Worm (Caenorhabditis elegans): ENCODE results near the gene mel-32.

The mel-32 gene

DNA sequence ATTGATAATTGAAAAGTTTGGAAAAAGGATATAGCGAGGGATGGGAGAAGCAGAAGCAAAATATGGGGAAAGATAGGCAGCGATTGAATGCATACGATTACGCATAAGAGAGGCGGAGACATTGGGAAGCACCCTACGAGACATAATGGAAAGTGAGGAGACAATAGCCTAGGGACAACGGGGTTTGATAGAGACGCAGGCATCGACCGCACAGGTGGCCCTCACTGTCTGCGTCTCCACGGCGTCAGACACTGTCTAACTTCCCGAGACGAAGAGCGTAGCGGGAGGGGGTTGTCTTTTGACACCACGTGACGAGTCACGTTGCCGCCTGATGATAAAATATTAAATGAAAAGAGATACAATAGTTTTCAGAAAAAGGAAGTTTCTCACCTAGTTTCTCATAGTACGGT lies 21.8 kb downstream of the mel-32 start:
- TF ChIP-seq peb-1 (tag; optimal IDR thresholded peaks at IDR 0.05) (no peak), ama-1 (optimal IDR thresholded peaks at IDR 0.05) (no peak), nhr-11 (tag; optimal IDR thresholded peaks at IDR 0.05) (no peak), lin-13 (GFP tag; optimal IDR thresholded peaks at IDR 0.05) (peak; percentile 59), elt-3 (tag; optimal IDR thresholded peaks at IDR 0.05) (no peak), elt-1 (tag; optimal IDR thresholded peaks at IDR 0.05) (peak; percentile 1), ztf-4 (tag; optimal IDR thresholded peaks at IDR 0.05) (peak; percentile 35), F13H6.1 (tag; optimal IDR thresholded peaks at IDR 0.05) (peak; percentile 94), fos-1 (tag; optimal IDR thresholded peaks at IDR 0.05) (peak; percentile 58), zag-1 (tag; optimal IDR thresholded peaks at IDR 0.05) (peak; percentile 47), nhr-10 (tag; optimal IDR thresholded peaks at IDR 0.05) (peak; percentile 46), nhr-237 (tag; optimal IDR thresholded peaks at IDR 0.05) (no peak), dmd-4 (tag; optimal IDR thresholded peaks at IDR 0.05) (no peak), nhr-21 (tag; optimal IDR thresholded peaks at IDR 0.05) (peak; percentile 96), C34F6.9 (tag; optimal IDR thresholded peaks at IDR 0.05) (peak; percentile 88), nhr-23 (tag; optimal IDR thresholded peaks at IDR 0.05) (no peak), lin-39 (tag; optimal IDR thresholded peaks at IDR 0.05) (no peak), mbf-1 (tag; optimal IDR thresholded peaks at IDR 0.05) (no peak), skn-1 (tag; optimal IDR thresholded peaks at IDR 0.05) (no peak), ztf-11 (tag; optimal IDR thresholded peaks at IDR 0.05) (no peak), lin-11 (tag; optimal IDR thresholded peaks at IDR 0.05) (peak; percentile 71), unc-39 (tag; optimal IDR thresholded peaks at IDR 0.05) (no peak), unc-55 (GFP tag; optimal IDR thresholded peaks at IDR 0.05) (peak; percentile 63), ceh-82 (tag; optimal IDR thresholded peaks at IDR 0.05) (peak; percentile 55), sem-4 (tag; optimal IDR thresholded peaks at IDR 0.05) (peak; percentile 81), Y55F3AM.14 (GFP tag; optimal IDR thresholded peaks at IDR 0.05) (peak; percentile 89), lsy-2 (tag; optimal IDR thresholded peaks at IDR 0.05) (peak; percentile 53 to 89), aly-2 (tag; optimal IDR thresholded peaks at IDR 0.05) (no peak), mdl-1 (tag; optimal IDR thresholded peaks at IDR 0.05) (peak; percentile 95 to 97), ZK546.5 (tag; optimal IDR thresholded peaks at IDR 0.05) (peak; percentile 24), mab-5 (tag; optimal IDR thresholded peaks at IDR 0.05) (peak; percentile 83), nhr-129 (tag; optimal IDR thresholded peaks at IDR 0.05) (peak; percentile 44), nhr-6 (tag; optimal IDR thresholded peaks at IDR 0.05) (peak; percentile 50), nhr-25 (tag; optimal IDR thresholded peaks at IDR 0.05) (peak; percentile 92), alr-1 (tag; optimal IDR thresholded peaks at IDR 0.05) (no peak), unc-62 (GFP tag; optimal IDR thresholded peaks at IDR 0.05) (peak; percentile 66), nhr-77 (tag; optimal IDR thresholded peaks at IDR 0.05) (no peak), ztf-1 (GFP tag; conservative IDR thresholded peaks at IDR 0.05) (no peak), gmeb-1 (tag; optimal IDR thresholded peaks at IDR 0.05) (peak; percentile 85), R02D3.7 (tag; optimal IDR thresholded peaks at IDR 0.05) (no peak), snpc-4 (tag; optimal IDR thresholded peaks at IDR 0.05) (no peak), nhr-12 (tag; optimal IDR thresholded peaks at IDR 0.05) (no peak), blmp-1 (tag; optimal IDR thresholded peaks at IDR 0.05; ENCODE audit: insufficient read depth) (peak; percentile 83), sma-9 (GFP tag; optimal IDR thresholded peaks at IDR 0.05) (peak; percentile 97), sma-9 (tag; optimal IDR thresholded peaks at IDR 0.05) (no peak), sma-3 (GFP tag; optimal IDR thresholded peaks at IDR 0.05) (peak; percentile 95), ceh-16 (tag; optimal IDR thresholded peaks at IDR 0.05) (peak; percentile 53), egl-27 (tag; optimal IDR thresholded peaks at IDR 0.05) (peak; percentile 42), crh-2 (tag; optimal IDR thresholded peaks at IDR 0.05) (peak; percentile 85)

Data from whole organism, L2 larva.